Worm (Caenorhabditis elegans) whole organism, late embryonic: Measurements from ENCODE around the gene pyr-1.

ENCODE experiments used
- F13H6.1 ChIP-seq: sonication (generic microtip); optimal IDR thresholded peaks from 2 replicates; lab custom pipeline; 2016; ENCODE audit warnings: missing genetic modification characterization, missing compliant biosample characterization
- ama-1 ChIP-seq: fragments of 150-350 bp; optimal IDR thresholded peaks from 2 replicates; lab custom pipeline; 2014
- ceh-9 ChIP-seq: sonication (generic microtip); optimal IDR thresholded peaks from 2 replicates; lab custom pipeline; 2016; ENCODE audit warnings: mild to moderate bottlenecking, missing genetic modification characterization, inconsistent platforms, missing compliant biosample characterization
- dmd-4 ChIP-seq: sonication (generic microtip); optimal IDR thresholded peaks from 2 replicates; lab custom pipeline; 2016; ENCODE audit warnings: borderline replicate concordance, missing genetic modification characterization, missing compliant biosample characterization
- eyg-1 ChIP-seq: sonication (generic microtip); optimal IDR thresholded peaks from 2 replicates; lab custom pipeline; 2016; ENCODE audit warnings: missing genotype, missing genetic modification characterization, missing compliant biosample characterization
- lin-11 ChIP-seq: fragments of 200-800 bp; sonication (Bioruptor generic); optimal IDR thresholded peaks from 2 replicates; lab custom pipeline; 2018; ENCODE audit warnings: mild to moderate bottlenecking, missing genetic modification characterization, missing compliant biosample characterization
- nfya-1 ChIP-seq: sonication (generic microtip); optimal IDR thresholded peaks from 2 replicates; lab custom pipeline; 2017; ENCODE audit warnings: missing genetic modification characterization, mild to moderate bottlenecking, missing compliant biosample characterization, antibody characterized with exemption, moderate library complexity
- nhr-11 ChIP-seq: fragments of 150-350 bp; optimal IDR thresholded peaks from 2 replicates; lab custom pipeline; 2014; ENCODE audit warnings: missing biosample characterization, missing genetic modification characterization
- odd-2 ChIP-seq: sonication (generic microtip); optimal IDR thresholded peaks from 2 replicates; lab custom pipeline; 2017; ENCODE audit warnings: antibody characterized with exemption, mild to moderate bottlenecking, missing genetic modification characterization, missing compliant biosample characterization
- pag-3 ChIP-seq: sonication (generic microtip); optimal IDR thresholded peaks from 2 replicates; lab custom pipeline; 2016; ENCODE audit warnings: missing compliant biosample characterization, missing genetic modification characterization, borderline replicate concordance
- pros-1 ChIP-seq: fragments of 150-350 bp; optimal IDR thresholded peaks from 2 replicates; lab custom pipeline; 2014; ENCODE audit warnings: missing biosample characterization, missing genetic modification reagents, missing genetic modification characterization
- sox-4 ChIP-seq: sonication (generic microtip); optimal IDR thresholded peaks from 2 replicates; lab custom pipeline; 2017; ENCODE audit warnings: mild to moderate bottlenecking, missing genetic modification characterization, inconsistent platforms, missing compliant biosample characterization
- unc-55 ChIP-seq: sonication (generic microtip); optimal IDR thresholded peaks from 2 replicates; lab custom pipeline; 2017; ENCODE audit warnings: missing biosample characterization, missing genetic modification reagents, missing genetic modification characterization

DNA sequence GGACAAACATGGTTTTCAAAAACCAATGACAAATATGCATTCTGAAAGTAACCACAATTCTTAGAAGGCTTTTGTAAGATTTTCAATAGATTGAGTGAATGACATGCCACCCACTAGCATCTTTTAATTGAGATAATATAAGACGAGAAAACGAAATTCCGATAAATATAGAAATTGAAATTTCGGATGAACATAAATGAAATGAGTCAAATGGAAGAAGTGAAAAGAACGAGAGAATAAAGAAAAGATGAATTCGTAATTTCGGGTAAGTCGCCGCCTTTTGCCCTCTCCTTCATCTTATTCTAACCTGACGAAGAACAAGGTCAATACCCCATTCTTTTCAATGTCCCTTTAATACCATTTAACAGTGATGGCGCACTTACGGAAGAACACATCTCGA is 8.5 kb upstream of the pyr-1 start:
- no peak for TF ChIP-seq nhr-11 (tag; lab: Kevin White, UChicago)
- TF ChIP-seq ceh-9 (tag; lab: Kevin White, UChicago) = no peak
- TF ChIP-seq lin-11 = no peak
- TF ChIP-seq ama-1 (lab: Kevin White, UChicago) = no peak
- TF ChIP-seq pros-1 (tag; lab: Kevin White, UChicago) = no peak
- TF ChIP-seq sox-4 = no peak
- no peak for TF ChIP-seq nfya-1 (tag; lab: Kevin White, UChicago)
- TF ChIP-seq F13H6.1 (tag; lab: Kevin White, UChicago) = no peak
- no peak for TF ChIP-seq dmd-4
- no peak for TF ChIP-seq pag-3
- TF ChIP-seq eyg-1 (tag; lab: Kevin White, UChicago) = no peak
- no peak for TF ChIP-seq unc-55 (GFP tag; lab: Kevin White, UChicago)
- no peak for TF ChIP-seq odd-2 (tag; lab: Kevin White, UChicago)
